Fruit fly (Drosophila melanogaster) whole organism, pupa: ENCODE measurements around the gene Sas-6.

Source experiments
- CG10348 ChIP-seq: fragments of 200-800 bp; sonication (Bioruptor generic); IDR thresholded peaks from 2 replicates; pipeline ENCODE4 v1.3.6; 2022; ENCODE audit warnings: missing biosample characterization, missing genetic modification characterization
- CG12605 ChIP-seq: fragments of 200-800 bp; sonication (Bioruptor generic); IDR thresholded peaks from 2 replicates; pipeline ENCODE4 v1.3.6; 2022; ENCODE audit warnings: missing biosample characterization, missing genetic modification characterization
- CG14655 ChIP-seq: fragments of 200-800 bp; sonication (Bioruptor generic); optimal IDR thresholded peaks from 3 replicates; lab custom pipeline; 2017; ENCODE audit warnings: mild to moderate bottlenecking, missing biosample characterization, missing genetic modification reagents, missing genetic modification characterization
- CG17806 ChIP-seq: fragments of 200-800 bp; sonication (Bioruptor generic); optimal IDR thresholded peaks from 2 replicates; lab custom pipeline; 2018; ENCODE audit warnings: missing biosample characterization, mild to moderate bottlenecking, missing genetic modification characterization, moderate library complexity
- CG32121 ChIP-seq: fragments of 200-800 bp; sonication (Bioruptor generic); IDR thresholded peaks from 2 replicates; pipeline ENCODE4 v1.3.6; 2022; ENCODE audit warnings: missing biosample characterization, missing genetic modification characterization
- CG8301 ChIP-seq: fragments of 200-800 bp; sonication (Bioruptor generic); optimal IDR thresholded peaks from 2 replicates; lab custom pipeline; 2018; ENCODE audit warnings: missing biosample characterization, mild to moderate bottlenecking, missing genetic modification characterization
- CG9948 ChIP-seq: fragments of 200-800 bp; sonication (Bioruptor generic); optimal IDR thresholded peaks from 2 replicates; lab custom pipeline; 2018; ENCODE audit warnings: missing biosample characterization, mild to moderate bottlenecking, missing genetic modification characterization, moderate library complexity
- D1 ChIP-seq: fragments of 200-800 bp; sonication (Bioruptor generic); optimal IDR thresholded peaks from 2 replicates; lab custom pipeline; 2018; ENCODE audit warnings: missing biosample characterization, mild to moderate bottlenecking, missing genetic modification characterization, moderate library complexity
- fd96Ca ChIP-seq: fragments of 200-800 bp; sonication (Bioruptor generic); IDR thresholded peaks from 3 replicates; pipeline ENCODE4 v1.3.6; 2022; ENCODE audit warnings: missing biosample characterization, missing genetic modification characterization
- rn ChIP-seq: fragments of 200-800 bp; sonication (Bioruptor generic); IDR thresholded peaks from 2 replicates; pipeline ENCODE4 v1.3.6; 2022; ENCODE audit warnings: missing biosample characterization, missing genetic modification characterization

DNA sequence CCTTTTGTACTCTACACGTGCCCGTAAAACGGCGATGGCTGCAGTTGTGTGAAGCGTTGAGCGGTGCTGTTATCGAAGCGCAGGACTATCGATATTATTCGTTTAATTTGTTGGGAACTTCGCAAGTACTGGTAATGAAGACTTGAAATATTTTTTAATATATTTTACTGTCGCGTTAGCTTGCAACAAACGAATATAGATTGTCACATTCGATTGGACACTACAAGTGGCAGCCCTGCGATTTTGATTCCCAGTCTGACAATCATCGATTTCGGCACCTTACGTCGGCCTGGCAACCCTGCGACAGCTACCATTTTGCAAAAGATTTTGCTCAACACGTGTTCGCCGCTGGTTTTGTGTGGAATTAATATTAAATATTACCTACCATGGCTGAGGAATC is 9.5 kb downstream of the Sas-6 start, which contains the start of the genes Nlp and Nph:
- no peak for TF ChIP-seq CG10348 (GFP tag; lab: Robert Waterston, UW)
- no peak for TF ChIP-seq D1 (tag; lab: Kevin White, UChicago)
- TF ChIP-seq CG9948 (tag; lab: Kevin White, UChicago): no peak
- no peak for TF ChIP-seq CG32121 (GFP tag; lab: Robert Waterston, UW)
- TF ChIP-seq CG12605 (GFP tag; lab: Robert Waterston, UW): no peak
- TF ChIP-seq CG8301: no peak
- no peak for TF ChIP-seq CG14655 (GFP tag; lab: Kevin White, UChicago)
- TF ChIP-seq fd96Ca (GFP tag; lab: Robert Waterston, UW): no peak
- TF ChIP-seq CG17806 (tag; lab: Kevin White, UChicago): no peak
- no peak for TF ChIP-seq rn (GFP tag; lab: Robert Waterston, UW)
